Worm (Caenorhabditis elegans): ENCODE data around the gene pqn-79.

Gene pqn-79

DNA sequence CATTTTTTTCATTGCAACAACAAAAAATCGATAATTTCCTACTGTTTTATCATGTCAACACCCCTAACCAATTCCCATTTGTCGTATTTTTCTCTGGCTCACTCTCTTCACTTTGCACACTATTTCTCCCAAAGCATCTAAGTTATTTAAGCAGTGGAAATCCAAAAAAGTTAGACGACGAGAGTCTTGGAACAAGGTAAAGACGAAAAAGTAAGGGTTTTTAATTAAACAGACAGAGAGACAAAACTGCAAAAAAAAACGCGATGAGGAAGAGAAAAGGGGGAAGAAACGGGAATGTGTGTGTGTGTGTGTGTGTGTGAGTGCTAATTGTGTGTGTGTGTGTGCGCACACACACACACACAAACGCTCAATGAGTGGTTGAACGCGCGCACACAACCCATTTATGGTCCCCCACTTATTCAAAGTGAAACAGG is 34.1 kb upstream of the pqn-79 start (continued):
- peak; percentile 65 for TF ChIP-seq mep-1 (tag; optimal IDR thresholded peaks at IDR 0.05)

DNA sequence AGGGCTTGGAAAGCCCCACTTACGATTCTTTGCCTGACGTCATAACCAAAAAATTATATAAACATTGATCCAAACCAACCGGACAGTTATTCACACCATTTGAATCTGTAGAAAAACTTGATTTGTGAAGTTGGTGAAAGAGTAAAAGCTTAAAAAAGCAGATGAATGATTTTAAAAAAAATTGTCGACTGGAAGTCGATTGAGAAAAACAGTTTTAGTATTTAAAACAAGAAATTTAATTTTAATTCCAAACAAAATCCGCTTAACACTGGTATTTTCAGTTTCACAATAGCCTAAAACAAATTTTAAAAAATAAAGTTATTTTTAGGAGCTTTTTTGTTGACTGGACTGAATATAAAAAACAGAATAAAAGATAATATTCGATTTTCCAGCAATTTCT is 31.0 kb upstream of the pqn-79 start, which contains the start of gene Y105C5A.1:
Gene Y105C5A.1, minus strand, starts transcription at position 101 of the 400 bp plus-strand sequence.
- no peak for TF ChIP-seq ztf-7 (tag; optimal IDR thresholded peaks at IDR 0.05)
- TF ChIP-seq nhr-76 (tag; optimal IDR thresholded peaks at IDR 0.05) = no peak
- TF ChIP-seq sdz-12 (GFP tag; optimal IDR thresholded peaks at IDR 0.05) = no peak
- TF ChIP-seq ama-1 (optimal IDR thresholded peaks at IDR 0.05) = no peak
- no peak for TF ChIP-seq ctbp-1 (GFP tag; IDR thresholded peaks at IDR 0.05)
- no peak for TF ChIP-seq ceh-82 (tag; optimal IDR thresholded peaks at IDR 0.05)
- no peak for TF ChIP-seq Y75B8A.6 (GFP tag; IDR thresholded peaks at IDR 0.05)
- TF ChIP-seq nhr-41 (GFP tag; IDR thresholded peaks at IDR 0.05) = no peak
- TF ChIP-seq lin-1 (GFP tag; IDR thresholded peaks at IDR 0.05) = no peak
- no peak for TF ChIP-seq fos-1 (tag; optimal IDR thresholded peaks at IDR 0.05)
- TF ChIP-seq dve-1 (tag; optimal IDR thresholded peaks at IDR 0.05; ENCODE audit: insufficient read depth) = no peak
- TF ChIP-seq hlh-11 (tag; optimal IDR thresholded peaks at IDR 0.05) = no peak
- TF ChIP-seq unc-62 (GFP tag; optimal IDR thresholded peaks at IDR 0.05 in 1 of 2) = no peak
- no peak for TF ChIP-seq unc-62 (tag; optimal IDR thresholded peaks at IDR 0.05)
- TF ChIP-seq daf-19 (GFP tag; conservative IDR thresholded peaks at IDR 0.05) = no peak
- TF ChIP-seq hmg-1.1 (GFP tag; IDR thresholded peaks at IDR 0.05) = no peak
- no peak for TF ChIP-seq nhr-25 (tag; optimal IDR thresholded peaks at IDR 0.05; ENCODE audit: borderline replicate concordance, insufficient read depth)
- TF ChIP-seq zag-1 (tag; optimal IDR thresholded peaks at IDR 0.05) = no peak

- TF ChIP-seq unc-62 (GFP tag; optimal IDR thresholded peaks at IDR 0.05 in 1 of 2) (peak in 1 of 2 experiments; percentile 96), unc-62 (tag; optimal IDR thresholded peaks at IDR 0.05) (no peak), lin-13 (GFP tag; optimal IDR thresholded peaks at IDR 0.05) (no peak), jun-1 (tag; optimal IDR thresholded peaks at IDR 0.05) (peak; percentile 70), mxl-2 (GFP tag; conservative IDR thresholded peaks at IDR 0.05) (0 out of 2 replicates have a peak, but pooled peaks have one; percentile 26), pha-4 (GFP tag; IDR thresholded peaks at IDR 0.05) (peak; percentile 56; the same call in 1 of the 2 replicates), pha-4 (tag; optimal IDR thresholded peaks at IDR 0.05) (no peak), lir-3 (tag; optimal IDR thresholded peaks at IDR 0.05) (no peak), vab-7 (GFP tag; IDR thresholded peaks at IDR 0.05) (no peak), daf-19 (GFP tag; conservative IDR thresholded peaks at IDR 0.05) (no peak), F26F4.8 (GFP tag; conservative IDR thresholded peaks at IDR 0.05) (no peak), ceh-44 (GFP tag; IDR thresholded peaks at IDR 0.05) (no peak), zfp-3 (GFP tag; conservative IDR thresholded peaks at IDR 0.05) (0 out of 2 replicates have a peak, but pooled peaks have one; percentile 47), Y5F2A.4 (GFP tag; optimal IDR thresholded peaks at IDR 0.05) (no peak), ZK546.5 (tag; optimal IDR thresholded peaks at IDR 0.05) (no peak), ces-1 (GFP tag; optimal IDR thresholded peaks at IDR 0.05) (no peak), fkh-10 (GFP tag; optimal IDR thresholded peaks at IDR 0.05) (peak; percentile 49), ztf-7 (tag; optimal IDR thresholded peaks at IDR 0.05) (peak; percentile 40), sdz-12 (GFP tag; optimal IDR thresholded peaks at IDR 0.05) (no peak), hif-1 (tag; optimal IDR thresholded peaks at IDR 0.05) (no peak), F49E8.2 (tag; optimal IDR thresholded peaks at IDR 0.05; ENCODE audit: borderline replicate concordance) (no peak), cey-2 (tag; optimal IDR thresholded peaks at IDR 0.05; ENCODE audit: borderline replicate concordance, insufficient read depth) (no peak), lin-1 (GFP tag; IDR thresholded peaks at IDR 0.05) (no peak), unc-39 (tag; optimal IDR thresholded peaks at IDR 0.05) (no peak), nhr-237 (tag; optimal IDR thresholded peaks at IDR 0.05) (no peak), hlh-30 (tag; optimal IDR thresholded peaks at IDR 0.05; ENCODE audit: insufficient read depth) (peak; percentile 90), lin-29 (GFP tag; IDR thresholded peaks at IDR 0.05) (no peak; the same call in none of the 2 replicates), attf-4 (tag; optimal IDR thresholded peaks at IDR 0.05) (no peak), nhr-42 (GFP tag; IDR thresholded peaks at IDR 0.05) (no peak), lin-38 (GFP tag; IDR thresholded peaks at IDR 0.05) (peak; percentile 56; the same call in 1 of the 2 replicates), daf-16 (GFP tag; optimal IDR thresholded peaks at IDR 0.05) (peak; percentile 15 to 52), daf-16 (tag; optimal IDR thresholded peaks at IDR 0.05) (peak; percentile 61), daf-8 (GFP tag; IDR thresholded peaks at IDR 0.05) (no peak), rbr-2 (tag; optimal IDR thresholded peaks at IDR 0.05) (peak; percentile 87), tag-97 (GFP tag; IDR thresholded peaks at IDR 0.05) (no peak)
These were observed 24.6 kb upstream of the pqn-79 start for ce11 chrIV:15570770-15571169.

Measured in whole organism, L4 larva.